Fruit fly (Drosophila melanogaster) whole organism, embryonic: ENCODE data around the gene SNRPG.

Experiments used
- Ada2b ChIP-seq: fragments of 200-800 bp; sonication (Bioruptor generic); IDR thresholded peaks from 2 replicates; pipeline ENCODE4 v1.3.6; 2022; ENCODE audit warnings: missing biosample characterization, missing genetic modification characterization
- Adf1 ChIP-seq: fragments of 200-800 bp; sonication (Bioruptor generic); IDR thresholded peaks from 2 replicates; pipeline ENCODE4 v1.3.6; 2022; ENCODE audit warnings: missing biosample characterization, missing genetic modification characterization
- Atf-2 ChIP-seq: fragments of 200-800 bp; sonication (Bioruptor generic); optimal IDR thresholded peaks from 2 replicates; lab custom pipeline; 2016; ENCODE audit warnings: missing biosample characterization, missing genetic modification characterization
- CG10147 ChIP-seq: fragments of 200-800 bp; sonication (Bioruptor generic); optimal IDR thresholded peaks from 2 replicates; lab custom pipeline; 2019; ENCODE audit warnings: missing biosample characterization, mild to moderate bottlenecking, missing genetic modification characterization, moderate library complexity
- CG1024 ChIP-seq: fragments of 200-800 bp; sonication (Bioruptor generic); IDR thresholded peaks from 2 replicates; pipeline ENCODE4 v1.3.6; 2022; ENCODE audit warnings: missing biosample characterization, missing genetic modification characterization
- CG10366 ChIP-seq: fragments of 200-800 bp; sonication (Bioruptor generic); IDR thresholded peaks from 2 replicates; pipeline ENCODE4 v1.3.6; 2022; ENCODE audit warnings: missing biosample characterization, missing genetic modification characterization
- CG10979 ChIP-seq: fragments of 200-800 bp; sonication (Bioruptor generic); optimal IDR thresholded peaks from 2 replicates; lab custom pipeline; 2018; ENCODE audit warnings: missing biosample characterization, mild to moderate bottlenecking, missing genetic modification characterization, moderate library complexity
- CG12236 ChIP-seq: fragments of 200-800 bp; sonication (Bioruptor generic); optimal IDR thresholded peaks from 2 replicates; lab custom pipeline; 2016; ENCODE audit warnings: missing biosample characterization, missing genetic modification characterization
- CG13287 ChIP-seq: fragments of 200-800 bp; sonication (Bioruptor generic); IDR thresholded peaks from 2 replicates; pipeline ENCODE4 v1.3.6; 2022; ENCODE audit warnings: missing biosample characterization, missing genetic modification characterization; ENCODE audit not compliant: partially characterized antibody
- CG13894 ChIP-seq: fragments of 200-800 bp; sonication (Bioruptor generic); optimal IDR thresholded peaks from 3 replicates; lab custom pipeline; 2018; ENCODE audit warnings: missing biosample characterization, mild to moderate bottlenecking, missing genetic modification characterization, moderate library complexity
- CG14441 ChIP-seq: fragments of 200-800 bp; sonication (Bioruptor generic); IDR thresholded peaks from 2 replicates; pipeline ENCODE4 v1.3.6; 2022; ENCODE audit warnings: missing biosample characterization, missing genetic modification characterization
- CG15479 ChIP-seq: fragments of 200-800 bp; sonication (Bioruptor generic); optimal IDR thresholded peaks from 3 replicates; lab custom pipeline; 2019; ENCODE audit warnings: missing biosample characterization, mild to moderate bottlenecking, missing genetic modification characterization, moderate library complexity
- CG17186 ChIP-seq: fragments of 200-800 bp; sonication (Bioruptor generic); optimal IDR thresholded peaks from 3 replicates; lab custom pipeline; 2017; ENCODE audit warnings: missing biosample characterization, missing genetic modification reagents, missing genetic modification characterization
- CG17612 ChIP-seq: fragments of 200-800 bp; sonication (Bioruptor generic); IDR thresholded peaks from 2 replicates; pipeline ENCODE4 v1.3.6; 2022; ENCODE audit warnings: missing biosample characterization, missing genetic modification characterization
- CG17829 ChIP-seq: fragments of 200-800 bp; optimal IDR thresholded peaks from 2 replicates; lab custom pipeline; 2019; ENCODE audit warnings: missing biosample characterization, mild to moderate bottlenecking, missing genetic modification characterization, moderate library complexity
- CG18764 ChIP-seq: fragments of 200-800 bp; sonication (Bioruptor generic); optimal IDR thresholded peaks from 3 replicates; lab custom pipeline; 2016; ENCODE audit warnings: missing biosample characterization, missing genetic modification characterization
- CG31224 ChIP-seq: fragments of 200-800 bp; sonication (Bioruptor generic); IDR thresholded peaks from 2 replicates; pipeline ENCODE4 v1.3.6; 2022; ENCODE audit warnings: missing biosample characterization, missing genetic modification characterization
- CG32532 ChIP-seq: fragments of 200-800 bp; sonication (Bioruptor generic); IDR thresholded peaks from 2 replicates; pipeline ENCODE4 v1.3.6; 2022; ENCODE audit warnings: missing biosample characterization, missing genetic modification characterization
- CG34224 ChIP-seq: fragments of 200-800 bp; sonication (Bioruptor generic); IDR thresholded peaks from 3 replicates; pipeline ENCODE4 v1.3.6; 2022; ENCODE audit warnings: missing biosample characterization, missing genetic modification characterization; ENCODE audit not compliant: partially characterized antibody
- CG4730 ChIP-seq: fragments of 200-800 bp; sonication (Bioruptor generic); IDR thresholded peaks from 2 replicates; pipeline ENCODE4 v1.3.6; 2022; ENCODE audit warnings: missing biosample characterization, missing genetic modification characterization
- CG5180 ChIP-seq: fragments of 200-800 bp; sonication (Bioruptor generic); optimal IDR thresholded peaks from 3 replicates; lab custom pipeline; 2017; ENCODE audit warnings: missing biosample characterization, missing genetic modification characterization, mild to moderate bottlenecking, moderate library complexity, missing genetic modification reagents
- CTCF ChIP-seq: fragments of 200-800 bp; sonication (Bioruptor generic); optimal IDR thresholded peaks from 2 replicates; lab custom pipeline; 2017; ENCODE audit warnings: missing biosample characterization, mild to moderate bottlenecking, missing genetic modification characterization, moderate library complexity
- D19B ChIP-seq: fragments of 200-800 bp; sonication (Bioruptor generic); optimal IDR thresholded peaks from 2 replicates; lab custom pipeline; 2017; ENCODE audit warnings: missing biosample characterization, mild to moderate bottlenecking, missing genetic modification characterization
- HmgD ChIP-seq: fragments of 200-800 bp; sonication (Bioruptor generic); optimal IDR thresholded peaks from 3 replicates; lab custom pipeline; 2016; ENCODE audit warnings: missing biosample characterization, missing genetic modification characterization
- Mad ChIP-seq: fragments of 200-800 bp; sonication (Bioruptor generic); optimal IDR thresholded peaks from 2 replicates; lab custom pipeline; 2016; ENCODE audit warnings: missing biosample characterization, missing genetic modification characterization
- Med ChIP-seq: fragments of 200-800 bp; sonication (Bioruptor generic); peaks from one replicate; lab custom pipeline; 2016; ENCODE audit warnings: missing biosample characterization, missing genetic modification characterization, mild to moderate bottlenecking, inconsistent platforms, moderate library complexity
- Nf-YA ChIP-seq: fragments of 200-800 bp; sonication (Bioruptor generic); IDR thresholded peaks from 2 replicates; pipeline ENCODE4 v1.3.6; 2022; ENCODE audit warnings: missing biosample characterization, missing genetic modification characterization
- Nf-YB ChIP-seq: fragments of 200-800 bp; sonication (Bioruptor generic); optimal IDR thresholded peaks from 3 replicates; lab custom pipeline; 2019; ENCODE audit warnings: missing biosample characterization, mild to moderate bottlenecking, missing genetic modification characterization, moderate library complexity
- Ravus ChIP-seq: fragments of 200-800 bp; sonication (Bioruptor generic); IDR thresholded peaks from 2 replicates; pipeline ENCODE4 v1.3.6; 2022; ENCODE audit warnings: missing biosample characterization, missing genetic modification characterization
- Rfx ChIP-seq: fragments of 200-800 bp; sonication (Bioruptor generic); IDR thresholded peaks from 2 replicates; pipeline ENCODE4 v1.3.6; 2022; ENCODE audit warnings: missing biosample characterization, missing genetic modification characterization
- Sox102F ChIP-seq: fragments of 200-800 bp; sonication (Bioruptor generic); optimal IDR thresholded peaks from 2 replicates; lab custom pipeline; 2018; ENCODE audit warnings: missing biosample characterization, mild to moderate bottlenecking, missing genetic modification characterization, moderate library complexity
- abd-A ChIP-seq: fragments of 200-800 bp; sonication (Bioruptor generic); optimal IDR thresholded peaks from 3 replicates; lab custom pipeline; 2019; ENCODE audit warnings: missing biosample characterization, mild to moderate bottlenecking, missing genetic modification characterization, moderate library complexity
- aop ChIP-seq: fragments of 200-800 bp; sonication (Bioruptor generic); IDR thresholded peaks from 2 replicates; pipeline ENCODE4 v1.3.6; 2022; ENCODE audit warnings: missing biosample characterization, missing genetic modification characterization
- ase ChIP-seq: fragments of 200-800 bp; sonication (Bioruptor generic); IDR thresholded peaks from 3 replicates; pipeline ENCODE4 v1.3.6; 2022; ENCODE audit warnings: missing biosample characterization, missing genetic modification characterization
- bowl ChIP-seq: fragments of 200-800 bp; sonication (Bioruptor generic); IDR thresholded peaks from 2 replicates; pipeline ENCODE4 v1.3.6; 2022; ENCODE audit warnings: missing biosample characterization, missing genetic modification characterization
- chinmo ChIP-seq: fragments of 200-800 bp; sonication (Bioruptor generic); IDR thresholded peaks from 4 replicates; pipeline ENCODE4 v1.3.6; 2022; ENCODE audit warnings: missing biosample characterization, missing genetic modification characterization; ENCODE audit not compliant: partially characterized antibody
- ci ChIP-seq: fragments of 200-800 bp; sonication (Bioruptor generic); IDR thresholded peaks from 3 replicates; pipeline ENCODE4 v1.3.6; 2022; ENCODE audit warnings: missing biosample characterization, missing genetic modification characterization
- dysf ChIP-seq: fragments of 200-800 bp; sonication (Bioruptor generic); IDR thresholded peaks from 3 replicates; pipeline ENCODE4 v1.3.6; 2022; ENCODE audit warnings: missing biosample characterization, missing genetic modification characterization
- grn ChIP-seq: fragments of 200-800 bp; sonication (Bioruptor generic); optimal IDR thresholded peaks from 3 replicates; lab custom pipeline; 2017; ENCODE audit warnings: missing biosample characterization, missing genetic modification characterization
- inv ChIP-seq: fragments of 200-800 bp; sonication (Bioruptor generic); IDR thresholded peaks from 2 replicates; pipeline ENCODE4 v1.3.6; 2022; ENCODE audit warnings: missing biosample characterization, missing genetic modification characterization; ENCODE audit not compliant: partially characterized antibody
- kay ChIP-seq: fragments of 200-800 bp; sonication (Bioruptor generic); optimal IDR thresholded peaks from 2 replicates; lab custom pipeline; 2016; ENCODE audit warnings: missing biosample characterization, missing genetic modification characterization
- mld ChIP-seq: fragments of 200-800 bp; sonication (Bioruptor generic); IDR thresholded peaks from 3 replicates; pipeline ENCODE4 v1.3.6; 2022; ENCODE audit warnings: missing biosample characterization, missing genetic modification characterization; ENCODE audit not compliant: partially characterized antibody
- phol ChIP-seq: fragments of 200-800 bp; sonication (Bioruptor generic); optimal IDR thresholded peaks from 3 replicates; lab custom pipeline; 2018; ENCODE audit warnings: missing biosample characterization, mild to moderate bottlenecking, missing genetic modification characterization, moderate library complexity
- repo ChIP-seq: fragments of 200-800 bp; sonication (Bioruptor generic); optimal IDR thresholded peaks from 2 replicates; lab custom pipeline; 2016; ENCODE audit warnings: missing biosample characterization, missing genetic modification characterization
- row ChIP-seq: fragments of 200-800 bp; sonication (Bioruptor generic); IDR thresholded peaks from 3 replicates; pipeline ENCODE4 v1.3.6; 2022; ENCODE audit warnings: missing biosample characterization, missing genetic modification characterization
- sr ChIP-seq: fragments of 200-800 bp; sonication (Bioruptor generic); IDR thresholded peaks from 3 replicates; pipeline ENCODE4 v1.3.6; 2022; ENCODE audit warnings: missing biosample characterization, missing genetic modification characterization
- tgo ChIP-seq: fragments of 200-800 bp; sonication (Bioruptor generic); IDR thresholded peaks from 3 replicates; pipeline ENCODE4 v1.3.6; 2022; ENCODE audit warnings: missing biosample characterization, missing genetic modification characterization
- unpg ChIP-seq: fragments of 200-800 bp; sonication (Bioruptor generic); optimal IDR thresholded peaks from 3 replicates; lab custom pipeline; 2018; ENCODE audit warnings: missing biosample characterization, mild to moderate bottlenecking, missing genetic modification characterization, moderate library complexity
- wek ChIP-seq: fragments of 200-800 bp; sonication (Bioruptor generic); optimal IDR thresholded peaks from 3 replicates; lab custom pipeline; 2018; ENCODE audit warnings: missing biosample characterization, mild to moderate bottlenecking, missing genetic modification characterization, moderate library complexity
- z ChIP-seq: fragments of 200-800 bp; sonication (Bioruptor generic); IDR thresholded peaks from 3 replicates; pipeline ENCODE4 v1.3.6; 2022; ENCODE audit warnings: missing biosample characterization, missing genetic modification characterization

SNRPG gene

DNA sequence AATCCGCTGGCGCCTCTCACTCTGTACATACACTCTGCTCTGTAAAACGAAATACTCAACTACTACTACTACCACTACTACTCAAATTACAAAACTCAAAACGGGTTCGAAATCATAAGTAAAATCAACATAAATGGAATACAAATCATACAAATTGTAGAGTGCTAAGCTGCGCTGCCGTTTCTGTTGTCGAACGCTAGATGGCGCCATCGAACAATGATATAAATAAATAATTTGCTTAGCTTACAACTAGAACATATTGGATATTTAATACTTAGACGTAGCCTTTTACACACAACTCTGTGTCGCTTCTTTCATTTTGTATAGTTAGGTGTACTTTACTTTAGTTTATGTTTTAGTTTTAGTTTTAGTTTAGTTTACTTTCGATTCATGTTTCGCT, 15.7 kb downstream of the SNRPG start:
- TF ChIP-seq HmgD (GFP tag; lab: Kevin White, UChicago) (no peak), CG13287 (no peak), tgo (no peak), z (peak; percentile 34; the same call in 1 of the 3 replicates), Mad (GFP tag; lab: Kevin White, UChicago) (no peak), Rfx (GFP tag; lab: Robert Waterston, UW) (no peak), CG18764 (GFP tag; lab: Kevin White, UChicago) (no peak), CG12236 (GFP tag; lab: Kevin White, UChicago) (no peak), inv (no peak), CG10366 (GFP tag; lab: Robert Waterston, UW) (no peak), CG5180 (GFP tag; lab: Kevin White, UChicago) (no peak), CG10979 (tag; lab: Kevin White, UChicago) (peak; percentile 40), CTCF (GFP tag; lab: Kevin White, UChicago) (peak; percentile 89), ci (GFP tag; lab: Robert Waterston, UW) (no peak), CG14441 (GFP tag; lab: Robert Waterston, UW) (no peak), CG15479 (GFP tag; lab: Kevin White, UChicago) (no peak), CG17829 (tag; lab: Kevin White, UChicago) (no peak), Med (peak; percentile 12), Nf-YB (GFP tag; lab: Kevin White, UChicago) (no peak), Sox102F (GFP tag; lab: Kevin White, UChicago) (no peak), CG34224 (GFP tag; lab: Robert Waterston, UW) (no peak)

DNA sequence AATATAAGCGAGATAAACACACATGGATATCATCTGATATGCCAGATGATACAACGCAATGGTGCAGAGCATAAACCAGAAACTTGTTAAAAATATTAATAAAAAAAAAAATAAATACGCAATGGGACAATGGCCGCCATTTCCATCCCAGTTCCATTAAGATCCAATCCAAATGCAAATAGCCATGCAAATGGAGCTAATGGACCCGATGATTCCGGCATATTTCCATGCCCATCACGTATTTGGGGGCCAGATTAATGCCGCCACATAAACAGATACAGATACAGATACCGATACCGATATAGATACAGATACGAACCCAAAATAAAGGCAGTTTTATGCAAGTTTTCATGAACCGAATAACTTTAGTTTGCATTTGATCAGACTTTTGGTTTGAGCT, 16.7 kb downstream of the SNRPG start:
- TF ChIP-seq CG1024 (no peak), wek (GFP tag; lab: Kevin White, UChicago) (no peak), Med (peak; percentile 22), unpg (GFP tag; lab: Kevin White, UChicago) (no peak), phol (tag; lab: Kevin White, UChicago) (no peak), CG4730 (GFP tag; lab: Robert Waterston, UW) (no peak), abd-A (peak; percentile 63), grn (GFP tag; lab: Kevin White, UChicago) (peak; percentile 16), kay (no peak), CG13894 (peak; percentile 80), chinmo (peak; percentile 41; the same call in 1 of the 4 replicates), mld (GFP tag; lab: Robert Waterston, UW) (no peak)

DNA sequence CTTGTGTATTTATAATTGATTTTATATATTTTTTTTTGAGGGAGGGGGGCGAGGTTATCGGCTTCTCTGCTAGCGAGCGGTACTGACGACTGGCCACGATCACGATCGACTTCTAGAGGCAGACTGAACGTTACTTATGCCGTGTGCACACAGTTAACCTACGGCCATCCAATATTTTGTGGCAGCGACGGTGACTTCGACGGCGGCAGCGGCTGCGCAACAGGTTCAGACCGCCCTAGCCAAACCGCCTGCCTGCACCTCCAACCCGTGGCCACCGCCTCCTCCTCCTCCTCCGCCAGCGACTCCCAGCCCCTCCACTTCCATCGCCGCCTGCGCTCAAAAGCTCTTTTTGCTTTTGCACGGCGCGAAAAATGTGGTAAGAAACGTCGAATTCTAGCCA, 18.8 kb downstream of the SNRPG start, which contains the start of gene CG9782:
CG9782 (minus strand) TSS at position 128 of the 400 bp plus-strand sequence.
- TF ChIP-seq Adf1 (GFP tag; lab: Robert Waterston, UW) (peak; percentile 81), CG32532 (peak; percentile 29; the same call in 1 of the 2 replicates), CG13287 (peak; percentile 18; the same call in 1 of the 2 replicates), Rfx (GFP tag; lab: Robert Waterston, UW) (0 out of 2 replicates have a peak, but pooled peaks have one; percentile 21), D19B (GFP tag; lab: Kevin White, UChicago) (no peak), CG10147 (GFP tag; lab: Kevin White, UChicago) (no peak), CG31224 (GFP tag; lab: Robert Waterston, UW) (no peak), Atf-2 (no peak), ci (GFP tag; lab: Robert Waterston, UW) (peak; percentile 51; the same call in 2 of the 3 replicates), dysf (0 out of 3 replicates have a peak, but pooled peaks have one; percentile 16), bowl (GFP tag; lab: Robert Waterston, UW) (no peak), row (GFP tag; lab: Robert Waterston, UW) (peak; percentile 21; the same call in 1 of the 3 replicates), ase (GFP tag; lab: Robert Waterston, UW) (no peak), Ada2b (no peak), sr (GFP tag; lab: Robert Waterston, UW) (peak; percentile 72), aop (GFP tag; lab: Robert Waterston, UW) (no peak), Ravus (no peak), z (peak; percentile 77; the same call in 2 of the 3 replicates), CG17186 (GFP tag; lab: Kevin White, UChicago) (no peak), Nf-YA (GFP tag; lab: Robert Waterston, UW) (no peak), CG17612 (GFP tag; lab: Robert Waterston, UW) (no peak), repo (no peak)
